Worm (Caenorhabditis elegans): ENCODE measurements around the gene phf-14.

ce11 chrV:17910019-17910418, 38.8 kb downstream of the phf-14 start, which contains the start of gene dcar-1:
- TF ChIP-seq ama-1 (optimal IDR thresholded peaks at IDR 0.05) (no peak), ceh-18 (tag; optimal IDR thresholded peaks at IDR 0.05) (no peak), ceh-22 (tag; optimal IDR thresholded peaks at IDR 0.05) (no peak), elt-2 (tag; optimal IDR thresholded peaks at IDR 0.05) (no peak), C08G9.2 (tag; optimal IDR thresholded peaks at IDR 0.05) (no peak), F13H6.1 (tag; optimal IDR thresholded peaks at IDR 0.05) (no peak), hlh-6 (tag; optimal IDR thresholded peaks at IDR 0.05) (no peak), ceh-30 (tag; optimal IDR thresholded peaks at IDR 0.05) (no peak), unc-3 (GFP tag; conservative IDR thresholded peaks at IDR 0.05) (no peak), unc-3 (tag; optimal IDR thresholded peaks at IDR 0.05) (no peak), ceh-9 (tag; optimal IDR thresholded peaks at IDR 0.05) (no peak), pha-4 (tag; optimal IDR thresholded peaks at IDR 0.05) (no peak)
